Fruit fly (Drosophila melanogaster) Kc167 (cell line): ENCODE results near the gene CG43218.

Experiments
- psq ChIP-seq: fragments of >200 bp; optimal IDR thresholded peaks from 2 replicates; lab custom pipeline; 2017; ENCODE audit warnings: missing external identifiers
- ttk ChIP-seq: sonication (Bioruptor generic); optimal IDR thresholded peaks from 2 replicates; lab custom pipeline; 2017; ENCODE audit warnings: missing external identifiers

DNA sequence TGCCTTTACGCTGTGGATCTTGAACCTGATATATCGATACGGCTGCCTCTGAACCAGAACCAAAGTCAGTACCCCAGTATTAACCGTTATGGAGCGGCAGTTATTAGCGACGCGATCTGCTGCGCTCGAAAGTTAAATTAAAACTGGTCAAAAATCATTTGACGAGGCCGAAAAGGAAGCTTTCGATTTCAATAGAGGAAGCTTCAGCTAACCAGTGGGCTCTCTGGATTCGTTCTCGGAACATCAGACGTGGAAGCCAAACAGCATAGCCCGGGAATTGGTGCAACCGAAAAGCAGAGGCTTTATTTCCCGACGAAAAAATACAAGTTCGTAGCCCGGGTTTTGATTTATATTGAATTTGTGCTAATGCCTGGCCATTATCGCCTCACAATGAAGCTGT is 34.9 kb downstream of the CG43218 start, which contains the start of gene Cpr78Ca:
- TF ChIP-seq ttk (lab: Kevin White, UChicago), result no peak
- TF ChIP-seq psq (lab: Kevin White, UChicago), result no peak
